Worm (Caenorhabditis elegans) whole organism, early embryonic: Measurements from ENCODE around the gene nhr-136.
A peak's percentile ranks its signal among the peaks of the same experiment; 100 is the strongest.

ENCODE experiments used
- B0310.2 ChIP-seq: sonication (generic microtip); optimal IDR thresholded peaks from 2 replicates; lab custom pipeline; 2016; ENCODE audit warnings: mild to moderate bottlenecking, missing genetic modification characterization, missing compliant biosample characterization
- F13C5.2 ChIP-seq: sonication (generic microtip); optimal IDR thresholded peaks from 2 replicates; lab custom pipeline; 2017; ENCODE audit warnings: mild to moderate bottlenecking, missing genetic modification characterization, inconsistent platforms, missing compliant biosample characterization
- aly-1 ChIP-seq: sonication (generic microtip); optimal IDR thresholded peaks from 2 replicates; lab custom pipeline; 2016; ENCODE audit warnings: missing genetic modification characterization, missing compliant biosample characterization
- ama-1 ChIP-seq: fragments of 150-350 bp; optimal IDR thresholded peaks from 2 replicates; lab custom pipeline; 2014
- ceh-13 ChIP-seq: fragments of 200-800 bp; sonication (Bioruptor generic); optimal IDR thresholded peaks from 2 replicates; lab custom pipeline; 2018; ENCODE audit warnings: mild to moderate bottlenecking, missing genetic modification characterization, missing compliant biosample characterization
- ceh-36 ChIP-seq: sonication (generic microtip); optimal IDR thresholded peaks from 2 replicates; lab custom pipeline; 2016; ENCODE audit warnings: missing genetic modification characterization, inconsistent platforms, missing compliant biosample characterization
- ets-7 ChIP-seq: sonication (generic microtip); optimal IDR thresholded peaks from 2 replicates; lab custom pipeline; 2016; ENCODE audit warnings: missing genotype, missing genetic modification characterization, missing compliant biosample characterization
- flt-1 ChIP-seq: fragments of 200-800 bp; sonication (Bioruptor generic); IDR thresholded peaks from 2 replicates; pipeline ENCODE4 v1.3.6; 2022; ENCODE audit warnings: missing genetic modification characterization, missing compliant biosample characterization
- hmbx-1 ChIP-seq: sonication (generic microtip); optimal IDR thresholded peaks from 2 replicates; lab custom pipeline; 2016; ENCODE audit warnings: mild to moderate bottlenecking, missing genetic modification characterization, missing compliant biosample characterization
- hmg-4 ChIP-seq: fragments of 200-800 bp; sonication (Bioruptor generic); optimal IDR thresholded peaks from 2 replicates; lab custom pipeline; 2018; ENCODE audit warnings: mild to moderate bottlenecking, missing genetic modification characterization, missing compliant biosample characterization
- hnd-1 ChIP-seq: sonication (generic microtip); optimal IDR thresholded peaks from 2 replicates; lab custom pipeline; 2016; ENCODE audit warnings: missing genetic modification characterization, missing compliant biosample characterization
- pes-1 ChIP-seq: fragments of 200-800 bp; sonication (Bioruptor generic); IDR thresholded peaks from 2 replicates; pipeline ENCODE4 v1.3.6; 2022; ENCODE audit warnings: missing genetic modification reagents, missing genetic modification characterization, missing compliant biosample characterization
- scrt-1 ChIP-seq: fragments of 200-800 bp; sonication (Bioruptor generic); IDR thresholded peaks from 2 replicates; pipeline ENCODE4 v1.3.6; 2022; ENCODE audit warnings: missing genetic modification characterization, missing compliant biosample characterization
- sea-1 ChIP-seq: fragments of 200-800 bp; sonication (Bioruptor generic); conservative IDR thresholded peaks from 2 replicates; pipeline ENCODE4 v1.3.6; 2022; ENCODE audit warnings: missing genetic modification characterization, missing compliant biosample characterization
- tbx-11 ChIP-seq: fragments of 200-800 bp; sonication (Bioruptor generic); IDR thresholded peaks from 2 replicates; pipeline ENCODE4 v1.3.6; 2022; ENCODE audit warnings: missing genetic modification characterization, missing compliant biosample characterization
- tbx-37 ChIP-seq: fragments of 200-800 bp; sonication (Bioruptor generic); conservative IDR thresholded peaks from 2 replicates; pipeline ENCODE4 v1.3.6; 2022; ENCODE audit warnings: missing genetic modification reagents, missing genetic modification characterization, missing compliant biosample characterization
- tra-4 ChIP-seq: sonication (generic microtip); optimal IDR thresholded peaks from 2 replicates; lab custom pipeline; 2017; ENCODE audit warnings: missing genetic modification characterization, missing compliant biosample characterization

The nhr-136 gene

ce11 chrV:12106841-12107240, at the start of gene nhr-136:
Gene nhr-136, plus strand, starts transcription at chrV:12107141.
- no peak for TF ChIP-seq ceh-36
- TF ChIP-seq hmg-4: no peak

- TF ChIP-seq ama-1 (lab: Kevin White, UChicago) (no peak), F13C5.2 (tag; lab: Kevin White, UChicago) (no peak)
Observed at ce11 chrV:12059719-12060118, 47.2 kb upstream of the nhr-136 start, which contains the start of gene R07B7.2. Gene R07B7.2, minus strand, starts transcription at chrV:12059753.

- TF ChIP-seq sea-1 (GFP tag; lab: Robert Waterston, UW): no peak
- TF ChIP-seq pes-1: no peak
- TF ChIP-seq ceh-36: no peak
- peak; percentile 79 for TF ChIP-seq ama-1 (lab: Kevin White, UChicago)
- TF ChIP-seq ets-7 (tag; lab: Kevin White, UChicago): no peak
- no peak for TF ChIP-seq hmg-4
Observed at ce11 chrV:12063036-12063435, 43.9 kb upstream of the nhr-136 start, which contains the start of gene clh-6. Gene clh-6, minus strand, starts transcription at chrV:12063368.

ce11 chrV:12065369-12065768, 41.6 kb upstream of the nhr-136 start, which contains the start of gene pqn-53:
Gene pqn-53, minus strand, starts transcription at chrV:12065391.
- TF ChIP-seq hmbx-1 (tag; lab: Kevin White, UChicago) (no peak), ets-7 (tag; lab: Kevin White, UChicago) (no peak), B0310.2 (tag; lab: Kevin White, UChicago) (no peak), aly-1 (tag; lab: Kevin White, UChicago) (no peak)

ce11 chrV:12065859-12066258, 41.1 kb upstream of the nhr-136 start:
- no peak for TF ChIP-seq hnd-1 (tag; lab: Kevin White, UChicago)

ce11 chrV:12068437-12068836, 38.5 kb upstream of the nhr-136 start, which contains the start of gene kmo-2:
Gene kmo-2, minus strand, starts transcription at chrV:12068537.
- TF ChIP-seq sea-1 (GFP tag; lab: Robert Waterston, UW) (no peak), aly-1 (tag; lab: Kevin White, UChicago) (no peak), ets-7 (tag; lab: Kevin White, UChicago) (no peak), hmg-4 (no peak), scrt-1 (no peak)

- no peak for TF ChIP-seq flt-1 (GFP tag; lab: Robert Waterston, UW)
- TF ChIP-seq hnd-1 (tag; lab: Kevin White, UChicago): no peak
- TF ChIP-seq tra-4 (tag; lab: Kevin White, UChicago): no peak
- no peak for TF ChIP-seq pes-1
- no peak for TF ChIP-seq ama-1 (lab: Kevin White, UChicago)
- no peak for TF ChIP-seq ceh-36
- TF ChIP-seq sea-1 (GFP tag; lab: Robert Waterston, UW): no peak
- no peak for TF ChIP-seq hmbx-1 (tag; lab: Kevin White, UChicago)
Observed at ce11 chrV:12070419-12070818, 36.5 kb upstream of the nhr-136 start, which contains the start of gene kmo-1. Gene kmo-1, minus strand, starts transcription at chrV:12070519.

ce11 chrV:12071483-12071882, 35.5 kb upstream of the nhr-136 start:
- TF ChIP-seq ets-7 (tag; lab: Kevin White, UChicago) (no peak), tbx-11 (no peak), tbx-37 (GFP tag; lab: Robert Waterston, UW) (no peak), ceh-36 (no peak), F13C5.2 (tag; lab: Kevin White, UChicago) (no peak), scrt-1 (no peak), hmbx-1 (tag; lab: Kevin White, UChicago) (no peak), flt-1 (GFP tag; lab: Robert Waterston, UW) (no peak), ceh-13 (no peak)

- no peak for TF ChIP-seq hnd-1 (tag; lab: Kevin White, UChicago)
- TF ChIP-seq scrt-1: no peak
- TF ChIP-seq sea-1 (GFP tag; lab: Robert Waterston, UW): no peak
- TF ChIP-seq F13C5.2 (tag; lab: Kevin White, UChicago): no peak
- no peak for TF ChIP-seq aly-1 (tag; lab: Kevin White, UChicago)
- no peak for TF ChIP-seq pes-1
- TF ChIP-seq tbx-37 (GFP tag; lab: Robert Waterston, UW): no peak
- no peak for TF ChIP-seq B0310.2 (tag; lab: Kevin White, UChicago)
- no peak for TF ChIP-seq tra-4 (tag; lab: Kevin White, UChicago)
Observed at ce11 chrV:12074886-12075285, 32.1 kb upstream of the nhr-136 start, which contains the start of gene R07B7.6. Gene R07B7.6, minus strand, starts transcription at chrV:12074986.

- no peak for TF ChIP-seq F13C5.2 (tag; lab: Kevin White, UChicago)
- no peak for TF ChIP-seq pes-1
- TF ChIP-seq tbx-37 (GFP tag; lab: Robert Waterston, UW): no peak
- TF ChIP-seq hnd-1 (tag; lab: Kevin White, UChicago): no peak
- no peak for TF ChIP-seq hmg-4
- no peak for TF ChIP-seq scrt-1
- no peak for TF ChIP-seq tra-4 (tag; lab: Kevin White, UChicago)
- no peak for TF ChIP-seq aly-1 (tag; lab: Kevin White, UChicago)
- no peak for TF ChIP-seq tbx-11
- no peak for TF ChIP-seq ceh-13
- TF ChIP-seq sea-1 (GFP tag; lab: Robert Waterston, UW): no peak
- TF ChIP-seq ets-7 (tag; lab: Kevin White, UChicago): no peak
Observed at ce11 chrV:12075983-12076382, 31.0 kb upstream of the nhr-136 start.
